Worm (Caenorhabditis elegans) whole organism, late embryonic: ENCODE results near the gene txt-12.

Source experiments
- C38D4.7 ChIP-seq: fragments of 200-800 bp; sonication (Bioruptor generic); optimal IDR thresholded peaks from 2 replicates; lab custom pipeline; 2018; ENCODE audit warnings: mild to moderate bottlenecking, missing genetic modification characterization, moderate library complexity, missing compliant biosample characterization
- ahr-1 ChIP-seq: sonication (generic microtip); optimal IDR thresholded peaks from 2 replicates; lab custom pipeline; 2016; ENCODE audit warnings: missing genetic modification characterization, missing compliant biosample characterization
- ceh-19 ChIP-seq: fragments of 200-800 bp; sonication (Bioruptor generic); optimal IDR thresholded peaks from 2 replicates; lab custom pipeline; 2018; ENCODE audit warnings: mild to moderate bottlenecking, missing genetic modification characterization, missing compliant biosample characterization
- eyg-1 ChIP-seq: sonication (generic microtip); optimal IDR thresholded peaks from 2 replicates; lab custom pipeline; 2016; ENCODE audit warnings: missing genotype, missing genetic modification characterization, missing compliant biosample characterization
- lim-6 ChIP-seq: sonication (generic microtip); optimal IDR thresholded peaks from 2 replicates; lab custom pipeline; 2016; ENCODE audit warnings: missing genetic modification characterization, missing compliant biosample characterization
- lin-11 ChIP-seq: fragments of 200-800 bp; sonication (Bioruptor generic); optimal IDR thresholded peaks from 2 replicates; lab custom pipeline; 2018; ENCODE audit warnings: mild to moderate bottlenecking, missing genetic modification characterization, missing compliant biosample characterization
- unc-55 ChIP-seq: sonication (generic microtip); optimal IDR thresholded peaks from 2 replicates; lab custom pipeline; 2017; ENCODE audit warnings: missing biosample characterization, missing genetic modification reagents, missing genetic modification characterization

DNA sequence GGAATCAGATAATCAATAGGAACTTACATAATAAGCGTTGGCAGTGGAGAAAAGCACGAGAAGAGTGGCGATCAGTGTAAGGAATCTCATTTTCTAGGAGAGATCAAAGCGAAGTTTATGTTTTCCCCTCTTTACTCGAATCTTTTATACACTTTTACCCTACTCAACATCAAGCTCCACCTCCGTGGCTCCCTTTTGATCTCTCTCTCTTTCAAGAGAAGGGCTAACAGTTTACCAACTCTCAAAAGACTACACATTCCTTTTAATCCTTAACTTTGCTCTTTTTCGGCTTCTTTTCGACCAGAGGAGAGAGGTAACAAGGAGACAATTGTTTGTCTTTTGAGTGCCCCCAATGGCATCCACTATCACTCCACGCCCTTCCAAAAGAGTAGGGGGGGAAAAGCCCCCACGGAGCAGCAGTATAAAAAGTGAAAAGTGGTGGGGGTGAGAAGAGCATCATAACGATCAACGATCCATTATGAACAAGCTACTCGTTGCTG, 5.5 kb upstream of the txt-12 start, which contains the start of the genes C01G10.15 and C01G10.6:
- TF ChIP-seq C38D4.7 (GFP tag; lab: Kevin White, UChicago) (no peak), eyg-1 (tag; lab: Kevin White, UChicago) (no peak), unc-55 (no peak), ahr-1 (tag; lab: Kevin White, UChicago) (no peak), ceh-19 (GFP tag; lab: Kevin White, UChicago) (no peak), lin-11 (no peak), lim-6 (tag; lab: Kevin White, UChicago) (no peak)
